Fruit fly (Drosophila melanogaster): ENCODE results near the gene tap.

The tap gene

dm6 chr3L:17383714-17384113 is 24.2 kb downstream of the tap start:
- no peak for TF ChIP-seq insv (optimal IDR thresholded peaks at IDR 0.05)
- no peak for TF ChIP-seq Myc (optimal IDR thresholded peaks at IDR 0.05)
- TF ChIP-seq psq (optimal IDR thresholded peaks at IDR 0.05) = no peak
- no peak for TF ChIP-seq h (optimal IDR thresholded peaks at IDR 0.05)
- TF ChIP-seq Sin3A (optimal IDR thresholded peaks at IDR 0.05) = no peak
- no peak for TF ChIP-seq ttk (optimal IDR thresholded peaks at IDR 0.05)

dm6 chr3L:17386612-17387382 is 27.3 kb downstream of the tap start:
- TF ChIP-seq insv (optimal IDR thresholded peaks at IDR 0.05) = no peak
- TF ChIP-seq Myc (optimal IDR thresholded peaks at IDR 0.05) = no peak
- TF ChIP-seq h (optimal IDR thresholded peaks at IDR 0.05) = no peak
- TF ChIP-seq ttk (optimal IDR thresholded peaks at IDR 0.05) = no peak
- TF ChIP-seq psq (optimal IDR thresholded peaks at IDR 0.05) = no peak
- no peak for TF ChIP-seq Sin3A (optimal IDR thresholded peaks at IDR 0.05)

- TF ChIP-seq insv (optimal IDR thresholded peaks at IDR 0.05) (no peak), ttk (optimal IDR thresholded peaks at IDR 0.05) (no peak), Myc (optimal IDR thresholded peaks at IDR 0.05) (no peak), psq (optimal IDR thresholded peaks at IDR 0.05) (no peak), h (optimal IDR thresholded peaks at IDR 0.05) (no peak), Sin3A (optimal IDR thresholded peaks at IDR 0.05) (no peak)
Observed at dm6 chr3L:17388895-17389294, 29.4 kb downstream of the tap start, which contains the start of gene CG13731. TSS of gene CG13731 (minus strand) at chr3L:17388956.

dm6 chr3L:17391132-17391531 is 31.6 kb downstream of the tap start:
- no peak for TF ChIP-seq h (optimal IDR thresholded peaks at IDR 0.05)
- TF ChIP-seq Sin3A (optimal IDR thresholded peaks at IDR 0.05) = no peak
- no peak for TF ChIP-seq psq (optimal IDR thresholded peaks at IDR 0.05)
- no peak for TF ChIP-seq ttk (optimal IDR thresholded peaks at IDR 0.05)
- no peak for TF ChIP-seq Myc (optimal IDR thresholded peaks at IDR 0.05)
- TF ChIP-seq insv (optimal IDR thresholded peaks at IDR 0.05) = no peak

dm6 chr3L:17392412-17392811 is 32.9 kb downstream of the tap start:
- no peak for TF ChIP-seq psq (optimal IDR thresholded peaks at IDR 0.05)
- no peak for TF ChIP-seq insv (optimal IDR thresholded peaks at IDR 0.05)
- TF ChIP-seq ttk (optimal IDR thresholded peaks at IDR 0.05) = no peak
- TF ChIP-seq Sin3A (optimal IDR thresholded peaks at IDR 0.05) = no peak
- no peak for TF ChIP-seq h (optimal IDR thresholded peaks at IDR 0.05)
- no peak for TF ChIP-seq Myc (optimal IDR thresholded peaks at IDR 0.05)

- TF ChIP-seq Myc (optimal IDR thresholded peaks at IDR 0.05) (no peak), h (optimal IDR thresholded peaks at IDR 0.05) (no peak), Sin3A (optimal IDR thresholded peaks at IDR 0.05) (no peak), psq (optimal IDR thresholded peaks at IDR 0.05) (no peak), insv (optimal IDR thresholded peaks at IDR 0.05) (no peak), ttk (optimal IDR thresholded peaks at IDR 0.05) (no peak)
Observed at dm6 chr3L:17393098-17393497, 33.6 kb downstream of the tap start.

- TF ChIP-seq Sin3A (optimal IDR thresholded peaks at IDR 0.05) (no peak), ttk (optimal IDR thresholded peaks at IDR 0.05) (no peak), h (optimal IDR thresholded peaks at IDR 0.05) (no peak), psq (optimal IDR thresholded peaks at IDR 0.05) (no peak), insv (optimal IDR thresholded peaks at IDR 0.05) (no peak), Myc (optimal IDR thresholded peaks at IDR 0.05) (no peak)
Observed at dm6 chr3L:17394435-17395017, 35.0 kb downstream of the tap start.

dm6 chr3L:17399014-17399413 is 39.5 kb downstream of the tap start:
- TF ChIP-seq Sin3A (optimal IDR thresholded peaks at IDR 0.05) (no peak), psq (optimal IDR thresholded peaks at IDR 0.05) (no peak), ttk (optimal IDR thresholded peaks at IDR 0.05) (no peak), insv (optimal IDR thresholded peaks at IDR 0.05) (no peak), h (optimal IDR thresholded peaks at IDR 0.05) (no peak), Myc (optimal IDR thresholded peaks at IDR 0.05) (no peak)

- TF ChIP-seq psq (optimal IDR thresholded peaks at IDR 0.05) (no peak), Myc (optimal IDR thresholded peaks at IDR 0.05) (no peak), insv (optimal IDR thresholded peaks at IDR 0.05) (no peak), Sin3A (optimal IDR thresholded peaks at IDR 0.05) (no peak), h (optimal IDR thresholded peaks at IDR 0.05) (no peak)
Observed at dm6 chr3L:17400911-17401310, 41.4 kb downstream of the tap start.

- TF ChIP-seq ttk (optimal IDR thresholded peaks at IDR 0.05) (no peak), psq (optimal IDR thresholded peaks at IDR 0.05) (no peak)
Observed at dm6 chr3L:17401411-17401810, 41.9 kb downstream of the tap start.

- TF ChIP-seq ttk (optimal IDR thresholded peaks at IDR 0.05) (no peak), insv (optimal IDR thresholded peaks at IDR 0.05) (no peak), Myc (optimal IDR thresholded peaks at IDR 0.05) (no peak), psq (optimal IDR thresholded peaks at IDR 0.05) (no peak), Sin3A (optimal IDR thresholded peaks at IDR 0.05) (no peak), h (optimal IDR thresholded peaks at IDR 0.05) (no peak)
Observed at dm6 chr3L:17402399-17402798, 42.9 kb downstream of the tap start.

- TF ChIP-seq ttk (optimal IDR thresholded peaks at IDR 0.05) = no peak
- TF ChIP-seq psq (optimal IDR thresholded peaks at IDR 0.05) = no peak
- TF ChIP-seq Sin3A (optimal IDR thresholded peaks at IDR 0.05) = no peak
- TF ChIP-seq h (optimal IDR thresholded peaks at IDR 0.05) = no peak
- no peak for TF ChIP-seq insv (optimal IDR thresholded peaks at IDR 0.05)
- TF ChIP-seq Myc (optimal IDR thresholded peaks at IDR 0.05) = no peak
Observed at dm6 chr3L:17403268-17403667, 43.8 kb downstream of the tap start.

dm6 chr3L:17404646-17405045 is 45.2 kb downstream of the tap start:
- TF ChIP-seq Sin3A (optimal IDR thresholded peaks at IDR 0.05) = no peak
- TF ChIP-seq insv (optimal IDR thresholded peaks at IDR 0.05) = no peak
- TF ChIP-seq ttk (optimal IDR thresholded peaks at IDR 0.05) = no peak
- TF ChIP-seq Myc (optimal IDR thresholded peaks at IDR 0.05) = no peak
- no peak for TF ChIP-seq psq (optimal IDR thresholded peaks at IDR 0.05)
- TF ChIP-seq h (optimal IDR thresholded peaks at IDR 0.05) = no peak
